Worm (Caenorhabditis elegans): ENCODE data around the gene slcf-2.

DNA sequence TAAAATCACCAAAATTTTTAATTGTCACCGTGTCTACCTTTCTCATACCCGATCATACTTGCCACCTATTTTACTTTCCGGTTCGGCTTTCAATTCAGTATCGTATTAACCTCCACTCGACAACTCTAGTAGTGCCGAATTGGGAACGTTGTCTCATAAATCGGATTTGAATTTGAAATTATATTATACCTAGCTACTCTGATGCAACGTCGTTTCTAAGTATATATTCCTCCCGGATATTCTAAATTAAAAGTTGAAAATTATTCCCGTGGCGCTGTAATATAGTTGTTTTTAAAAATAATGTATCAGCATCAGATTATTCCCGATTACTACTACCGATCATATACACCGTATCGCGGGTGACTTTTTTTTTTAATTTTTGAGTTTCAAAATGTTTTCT, 25.0 kb upstream of the slcf-2 start, which contains the start of gene ZK563.2:
- TF ChIP-seq ceh-9 (tag; optimal IDR thresholded peaks at IDR 0.05) (no peak), nhr-43 (tag; optimal IDR thresholded peaks at IDR 0.05; ENCODE audit: poor library complexity, severe bottlenecking) (no peak), fos-1 (tag; optimal IDR thresholded peaks at IDR 0.05) (no peak), nhr-76 (tag; optimal IDR thresholded peaks at IDR 0.05) (no peak), snpc-4 (tag; optimal IDR thresholded peaks at IDR 0.05) (no peak), nhr-23 (tag; optimal IDR thresholded peaks at IDR 0.05) (no peak), unc-62 (GFP tag; optimal IDR thresholded peaks at IDR 0.05) (no peak), mml-1 (tag; optimal IDR thresholded peaks at IDR 0.05) (no peak), lin-39 (tag; optimal IDR thresholded peaks at IDR 0.05) (no peak), pqm-1 (tag; optimal IDR thresholded peaks at IDR 0.05) (no peak), ceh-28 (tag; optimal IDR thresholded peaks at IDR 0.05) (no peak), zag-1 (tag; optimal IDR thresholded peaks at IDR 0.05) (no peak), nhr-67 (tag; optimal IDR thresholded peaks at IDR 0.05) (no peak), nhr-12 (tag; optimal IDR thresholded peaks at IDR 0.05) (no peak)

All from whole organism, L3 larva.